Worm (Caenorhabditis elegans) whole organism, L2 larva: Measurements from ENCODE around the gene tat-4.
A peak's percentile ranks its signal among the peaks of the same experiment; 100 is the strongest.

Experiments
- C34F6.9 ChIP-seq: fragments of 150-350 bp; optimal IDR thresholded peaks from 2 replicates; lab custom pipeline; 2014; ENCODE audit warnings: missing biosample characterization, missing genetic modification characterization
- Y55F3AM.14 ChIP-seq: fragments of 200-800 bp; sonication (Bioruptor generic); optimal IDR thresholded peaks from 2 replicates; lab custom pipeline; 2018; ENCODE audit warnings: mild to moderate bottlenecking, missing genetic modification characterization, missing compliant biosample characterization
- alr-1 ChIP-seq: fragments of 150-350 bp; optimal IDR thresholded peaks from 2 replicates; lab custom pipeline; 2014; ENCODE audit warnings: missing biosample characterization, missing genetic modification characterization
- ama-1 ChIP-seq: fragments of 150-350 bp; optimal IDR thresholded peaks from 2 replicates; lab custom pipeline; 2018; ENCODE audit warnings: inconsistent platforms
- blmp-1 ChIP-seq: sonication (generic microtip); optimal IDR thresholded peaks from 2 replicates; lab custom pipeline; 2017; ENCODE audit warnings: missing genetic modification characterization, mild to moderate bottlenecking, missing compliant biosample characterization, antibody characterized with exemption, moderate library complexity; ENCODE audit not compliant: insufficient read depth
- ceh-16 ChIP-seq: fragments of 150-350 bp; optimal IDR thresholded peaks from 2 replicates; lab custom pipeline; 2014; ENCODE audit warnings: missing biosample characterization, missing genetic modification characterization
- ceh-82 ChIP-seq: fragments of 150-350 bp; optimal IDR thresholded peaks from 2 replicates; lab custom pipeline; 2014; ENCODE audit warnings: missing biosample characterization, missing genetic modification characterization
- dmd-4 ChIP-seq: sonication (generic microtip); optimal IDR thresholded peaks from 2 replicates; lab custom pipeline; 2017; ENCODE audit warnings: missing biosample characterization, missing genetic modification characterization
- elt-1 ChIP-seq: fragments of 150-350 bp; optimal IDR thresholded peaks from 2 replicates; lab custom pipeline; 2014; ENCODE audit warnings: missing biosample characterization, missing genetic modification characterization
- elt-3 ChIP-seq: sonication (generic microtip); optimal IDR thresholded peaks from 2 replicates; lab custom pipeline; 2017; ENCODE audit warnings: missing biosample characterization, missing genetic modification characterization
- fos-1 ChIP-seq: fragments of 150-350 bp; optimal IDR thresholded peaks from 2 replicates; lab custom pipeline; 2014; ENCODE audit warnings: missing biosample characterization, missing genetic modification characterization
- gmeb-1 ChIP-seq: fragments of 150-350 bp; optimal IDR thresholded peaks from 2 replicates; lab custom pipeline; 2014; ENCODE audit warnings: missing biosample characterization, missing genetic modification characterization
- lin-39 ChIP-seq: fragments of 150-350 bp; optimal IDR thresholded peaks from 2 replicates; lab custom pipeline; 2014; ENCODE audit warnings: missing biosample characterization, missing genetic modification reagents, missing genetic modification characterization
- lsy-2 ChIP-seq, 2 experiments: fragments of 150-350 bp in 1 of 2; sonication (generic microtip) in 1 of 2; optimal IDR thresholded peaks; 2 replicates each; lab custom pipeline; 2014 to 2017; ENCODE audit warnings: missing biosample characterization in 2 of 2, missing genetic modification characterization in 2 of 2
- mbf-1 ChIP-seq: sonication (generic microtip); optimal IDR thresholded peaks from 2 replicates; lab custom pipeline; 2017; ENCODE audit warnings: missing biosample characterization, missing genetic modification characterization
- mdl-1 ChIP-seq, 2 experiments: fragments of 150-350 bp in 1 of 2; sonication (generic microtip) in 1 of 2; optimal IDR thresholded peaks; 2 replicates each; lab custom pipeline; 2017; ENCODE audit warnings: missing biosample characterization in 2 of 2, missing genetic modification characterization in 2 of 2
- nhr-11 ChIP-seq: fragments of 150-350 bp; optimal IDR thresholded peaks from 2 replicates; lab custom pipeline; 2014; ENCODE audit warnings: missing biosample characterization, missing genetic modification characterization
- nhr-129 ChIP-seq: fragments of 150-350 bp; optimal IDR thresholded peaks from 2 replicates; lab custom pipeline; 2014; ENCODE audit warnings: missing biosample characterization, missing genetic modification characterization
- nhr-23 ChIP-seq: fragments of 150-350 bp; optimal IDR thresholded peaks from 2 replicates; lab custom pipeline; 2014; ENCODE audit warnings: missing biosample characterization, missing genetic modification reagents, missing genetic modification characterization
- nhr-25 ChIP-seq: fragments of 150-350 bp; sonication (generic microtip); optimal IDR thresholded peaks from 3 replicates; lab custom pipeline; 2014; ENCODE audit warnings: missing biosample characterization, missing genetic modification characterization
- nhr-6 ChIP-seq: fragments of 150-350 bp; optimal IDR thresholded peaks from 2 replicates; lab custom pipeline; 2014; ENCODE audit warnings: missing biosample characterization, missing genetic modification characterization
- nhr-77 ChIP-seq: fragments of 150-350 bp; optimal IDR thresholded peaks from 2 replicates; lab custom pipeline; 2014; ENCODE audit warnings: missing biosample characterization, missing genetic modification characterization
- peb-1 ChIP-seq: fragments of 150-350 bp; optimal IDR thresholded peaks from 2 replicates; lab custom pipeline; 2014; ENCODE audit warnings: missing biosample characterization, missing genetic modification characterization
- sem-4 ChIP-seq: fragments of 150-350 bp; optimal IDR thresholded peaks from 2 replicates; lab custom pipeline; 2014; ENCODE audit warnings: missing biosample characterization, missing genetic modification reagents, missing genetic modification characterization
- skn-1 ChIP-seq: sonication (generic microtip); optimal IDR thresholded peaks from 2 replicates; lab custom pipeline; 2017; ENCODE audit warnings: missing biosample characterization, missing genetic modification characterization
- sma-3 ChIP-seq: sonication (generic microtip); optimal IDR thresholded peaks from 2 replicates; lab custom pipeline; 2016; ENCODE audit warnings: missing genetic modification reagents, missing genetic modification characterization, missing compliant biosample characterization
- sma-9 ChIP-seq, 2 experiments: fragments of 150-350 bp in 1 of 2; sonication (generic microtip) in 1 of 2; optimal IDR thresholded peaks; 2 replicates each; lab custom pipeline; 2014 to 2016; ENCODE audit warnings: missing genetic modification characterization in 2 of 2, mild to moderate bottlenecking in 1 of 2, missing biosample characterization in 1 of 2, missing compliant biosample characterization in 1 of 2, missing genetic modification reagents in 1 of 2, moderate library complexity in 1 of 2
- snpc-4 ChIP-seq: fragments of 150-350 bp; optimal IDR thresholded peaks from 2 replicates; lab custom pipeline; 2014; ENCODE audit warnings: missing biosample characterization, missing genetic modification characterization
- unc-39 ChIP-seq: fragments of 150-350 bp; optimal IDR thresholded peaks from 2 replicates; lab custom pipeline; 2014; ENCODE audit warnings: missing biosample characterization, missing genetic modification characterization
- unc-55 ChIP-seq: fragments of 150-350 bp; sonication (generic microtip); optimal IDR thresholded peaks from 3 replicates; lab custom pipeline; 2014; ENCODE audit warnings: missing biosample characterization, missing genetic modification reagents, missing genetic modification characterization
- ztf-1 ChIP-seq: fragments of 200-800 bp; sonication (Bioruptor generic); conservative IDR thresholded peaks from 2 replicates; pipeline ENCODE4 v1.3.6; 2022; ENCODE audit warnings: missing genetic modification characterization, missing compliant biosample characterization
- ztf-4 ChIP-seq: fragments of 150-350 bp; optimal IDR thresholded peaks from 2 replicates; lab custom pipeline; 2014; ENCODE audit warnings: missing biosample characterization, missing genetic modification characterization

tat-4 gene

DNA sequence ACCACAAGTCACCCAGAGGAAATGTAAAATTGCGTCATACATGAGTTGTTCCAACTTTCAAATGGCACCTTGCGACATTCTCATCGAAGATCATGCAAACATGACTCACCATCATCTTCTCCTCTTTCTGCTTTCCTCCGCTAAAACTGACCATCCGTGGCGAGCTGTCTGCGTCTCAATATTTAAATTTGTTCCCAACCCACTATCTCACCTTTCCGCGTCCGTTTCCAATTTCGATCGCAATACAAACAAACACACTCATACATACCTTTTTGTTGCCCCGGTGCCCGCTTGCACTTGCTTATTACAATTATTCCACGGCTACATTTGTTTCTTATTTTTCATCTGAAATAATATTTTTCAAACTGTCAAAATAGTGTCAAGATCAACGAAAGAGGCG lies 16.6 kb upstream of the tat-4 start, which contains the start of gene nmgp-1:
Gene nmgp-1, plus strand, starts transcription at position 174 of the 400 bp plus-strand sequence.
- no peak for TF ChIP-seq ceh-16
- TF ChIP-seq dmd-4 (tag; lab: Kevin White, UChicago), result no peak
- no peak for TF ChIP-seq ama-1 (lab: Kevin White, UChicago)
- no peak for TF ChIP-seq ztf-1 (GFP tag; lab: Robert Waterston, UW)
- TF ChIP-seq nhr-23 (tag; lab: Kevin White, UChicago), result no peak
- TF ChIP-seq ceh-82 (tag; lab: Kevin White, UChicago), result no peak
- no peak for TF ChIP-seq alr-1 (tag; lab: Kevin White, UChicago)
- no peak for TF ChIP-seq blmp-1
- TF ChIP-seq elt-1 (tag; lab: Kevin White, UChicago), result no peak
- TF ChIP-seq mbf-1 (tag; lab: Kevin White, UChicago), result no peak
- TF ChIP-seq sma-9 (GFP tag; optimal IDR thresholded peaks at IDR 0.05; lab: Kevin White, UChicago), result no peak
- no peak for TF ChIP-seq sma-9 (tag; optimal IDR thresholded peaks at IDR 0.05; lab: Kevin White, UChicago)
- TF ChIP-seq lsy-2 (tag; optimal IDR thresholded peaks at IDR 0.05; lab: Kevin White, UChicago), result no peak
- peak; percentile 66 for TF ChIP-seq fos-1 (tag; lab: Kevin White, UChicago)
- TF ChIP-seq lin-39 (tag; lab: Kevin White, UChicago), result no peak
- TF ChIP-seq nhr-129, result peak; percentile 25
- no peak for TF ChIP-seq sem-4 (tag; lab: Kevin White, UChicago)

DNA sequence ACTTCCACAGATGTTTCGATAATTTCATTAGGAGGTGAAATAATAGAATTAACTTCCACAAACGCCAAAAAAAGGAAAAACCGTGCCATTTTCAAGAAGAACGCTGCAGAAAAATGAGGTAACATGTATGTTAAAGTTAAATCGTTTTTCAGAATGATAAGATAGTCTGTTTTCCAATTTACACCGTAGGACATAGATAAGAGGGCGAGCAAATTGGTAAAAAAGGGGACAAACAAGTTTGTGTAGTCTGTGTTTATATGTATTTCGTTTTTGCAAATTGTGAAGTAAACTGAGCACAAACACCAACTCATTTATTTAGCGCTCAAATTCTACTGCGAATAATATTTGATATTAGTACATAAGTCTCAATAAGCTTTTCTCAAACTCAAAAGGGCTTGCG lies 15.8 kb upstream of the tat-4 start, which contains the start of gene F13H8.11:
Gene F13H8.11, minus strand, starts transcription at position 155 of the 400 bp plus-strand sequence.
- TF ChIP-seq sma-9 (GFP tag; optimal IDR thresholded peaks at IDR 0.05; lab: Kevin White, UChicago) (peak; percentile 50), sma-9 (tag; optimal IDR thresholded peaks at IDR 0.05; lab: Kevin White, UChicago) (no peak), fos-1 (tag; lab: Kevin White, UChicago) (peak; percentile 60), sem-4 (tag; lab: Kevin White, UChicago) (no peak), ceh-82 (tag; lab: Kevin White, UChicago) (no peak), Y55F3AM.14 (GFP tag; lab: Kevin White, UChicago) (no peak), mdl-1 (tag; optimal IDR thresholded peaks at IDR 0.05; lab: Kevin White, UChicago) (no peak), unc-39 (tag; lab: Kevin White, UChicago) (no peak), skn-1 (tag; lab: Kevin White, UChicago) (no peak), C34F6.9 (tag; lab: Kevin White, UChicago) (no peak), nhr-25 (tag; lab: Kevin White, UChicago) (no peak), nhr-23 (tag; lab: Kevin White, UChicago) (no peak), nhr-6 (tag; lab: Kevin White, UChicago) (no peak), elt-3 (tag; lab: Kevin White, UChicago) (no peak)

ce11 chrII:6257220-6257877 lies 13.3 kb upstream of the tat-4 start:
- TF ChIP-seq sma-3 (GFP tag; lab: Kevin White, UChicago) (no peak), ztf-4 (tag; lab: Kevin White, UChicago) (no peak), nhr-11 (tag; lab: Kevin White, UChicago) (no peak), ceh-82 (tag; lab: Kevin White, UChicago) (no peak), unc-55 (no peak), snpc-4 (no peak), peb-1 (no peak), sem-4 (tag; lab: Kevin White, UChicago) (no peak), nhr-77 (tag; lab: Kevin White, UChicago) (no peak), nhr-23 (tag; lab: Kevin White, UChicago) (no peak), gmeb-1 (no peak), mdl-1 (tag; optimal IDR thresholded peaks at IDR 0.05; lab: Kevin White, UChicago) (no peak), sma-9 (GFP tag; optimal IDR thresholded peaks at IDR 0.05; lab: Kevin White, UChicago) (no peak), sma-9 (tag; optimal IDR thresholded peaks at IDR 0.05; lab: Kevin White, UChicago) (no peak)

DNA sequence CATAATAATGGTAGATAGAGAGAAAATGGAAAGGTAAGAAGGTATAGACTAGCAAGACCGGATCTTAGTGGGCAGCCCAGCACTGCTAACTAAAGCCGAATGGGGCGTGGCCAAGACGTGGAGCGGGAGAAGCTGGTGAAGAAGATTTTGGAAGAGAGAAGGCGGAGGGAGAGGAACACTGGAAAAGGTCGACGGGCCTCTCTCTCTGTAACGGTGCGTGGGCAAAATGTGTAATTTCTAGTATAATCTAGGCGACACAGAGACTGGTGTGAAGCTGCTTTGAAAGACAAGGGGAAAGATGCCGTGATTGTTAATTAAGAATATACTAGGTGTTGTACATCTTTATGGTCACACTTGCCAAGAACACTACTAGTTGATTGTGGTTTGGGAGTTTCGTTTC lies 11.9 kb upstream of the tat-4 start, which contains the start of gene F13H8.5:
Gene F13H8.5, minus strand, starts transcription at position 101 of the 400 bp plus-strand sequence.
- TF ChIP-seq ceh-16 (no peak), mdl-1 (tag; optimal IDR thresholded peaks at IDR 0.05; lab: Kevin White, UChicago) (no peak), ama-1 (lab: Kevin White, UChicago) (no peak), C34F6.9 (tag; lab: Kevin White, UChicago) (no peak)
